Worm (Caenorhabditis elegans) whole organism, young adult: ENCODE results near the gene ZK354.8.

ENCODE experiments used
- F22D6.2 ChIP-seq: sonication (generic microtip); optimal IDR thresholded peaks from 2 replicates; lab custom pipeline; 2016; ENCODE audit warnings: mild to moderate bottlenecking, missing genetic modification characterization, missing compliant biosample characterization
- K11D2.4 ChIP-seq: fragments of 200-800 bp; sonication (Bioruptor generic); IDR thresholded peaks from 2 replicates; pipeline ENCODE4 v1.3.6; 2022; ENCODE audit warnings: missing genetic modification reagents, missing genetic modification characterization, missing compliant biosample characterization
- ama-1 ChIP-seq, 3 experiments: fragments of 150-350 bp in 1 of 3; sonication (generic microtip) in 2 of 3; optimal IDR thresholded peaks; 2 replicates each; lab custom pipeline; 2014 to 2018; ENCODE audit warnings: missing biosample characterization in 2 of 3, missing genetic modification characterization in 2 of 3, missing genetic modification reagents in 2 of 3
- unc-62 ChIP-seq: fragments of 150-350 bp; optimal IDR thresholded peaks from 2 replicates; lab custom pipeline; 2014; ENCODE audit warnings: missing biosample characterization, missing genetic modification reagents, missing genetic modification characterization

ce11 chrIV:5294467-5294866, 11.5 kb downstream of the ZK354.8 start:
- TF ChIP-seq ama-1 (optimal IDR thresholded peaks at IDR 0.05; lab: Kevin White, UChicago) (no peak), ama-1 (GFP tag; optimal IDR thresholded peaks at IDR 0.05; lab: Kevin White, UChicago) (no peak), K11D2.4 (GFP tag; lab: Robert Waterston, UW) (no peak), F22D6.2 (tag; lab: Kevin White, UChicago) (no peak), unc-62 (GFP tag; lab: Kevin White, UChicago) (no peak)
